Fruit fly (Drosophila melanogaster): ENCODE data around the gene CG13667.

DNA sequence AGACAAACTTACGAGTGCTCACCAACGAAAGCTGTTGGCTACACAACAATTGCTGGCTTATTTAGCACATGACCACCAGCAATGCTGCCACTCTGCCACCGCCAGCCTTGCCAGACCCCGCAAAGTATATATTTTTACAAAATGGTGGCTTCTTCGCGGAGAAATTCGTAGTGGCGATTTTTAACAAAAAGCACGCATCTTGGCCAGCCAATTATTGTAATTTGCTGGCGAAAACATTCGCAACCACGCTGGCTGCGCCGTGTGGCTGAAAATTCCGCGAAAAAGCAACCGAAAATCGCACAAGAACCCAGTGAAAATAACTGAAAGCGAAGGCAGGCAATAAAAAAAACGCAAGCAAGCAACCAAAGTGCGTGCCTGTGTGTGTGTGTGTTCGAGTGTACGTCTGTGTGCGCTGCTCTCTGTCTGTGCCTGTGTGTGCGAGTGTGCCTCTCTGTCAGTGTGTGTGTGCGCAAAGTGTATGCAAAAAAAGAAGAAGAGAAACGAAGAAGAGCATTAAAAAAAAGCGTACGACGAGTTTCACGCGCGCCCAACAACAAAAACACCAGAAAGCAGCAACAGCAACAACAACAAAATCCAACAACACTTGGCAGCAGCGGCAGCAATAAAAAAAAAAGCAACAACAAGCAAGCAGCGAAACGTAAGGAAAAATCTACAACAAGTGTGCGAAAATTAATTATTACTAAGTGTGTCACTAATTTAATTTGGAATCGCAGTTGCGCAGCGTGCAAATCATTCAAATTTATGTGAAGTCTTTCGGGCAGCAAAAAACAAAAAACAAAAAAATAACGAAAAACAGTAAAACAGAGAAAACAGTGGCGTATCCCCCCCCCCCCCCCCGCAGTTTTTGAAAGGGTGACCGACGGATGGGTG is 44.8 kb downstream of the CG13667 start, which contains the start of gene Gug:
- TF ChIP-seq CG8478 (optimal IDR thresholded peaks at IDR 0.05), result no peak
- TF ChIP-seq CTCF (optimal IDR thresholded peaks at IDR 0.05), result peak; percentile 27 to 28
